Fruit fly (Drosophila melanogaster) whole organism, embryonic: ENCODE data around the gene CG14868.

ENCODE experiments used
- Abd-B ChIP-seq: fragments of 200-800 bp; sonication (Bioruptor generic); optimal IDR thresholded peaks from 2 replicates; lab custom pipeline; 2018; ENCODE audit warnings: missing biosample characterization, mild to moderate bottlenecking, missing genetic modification characterization, moderate library complexity
- CG10147 ChIP-seq: fragments of 200-800 bp; sonication (Bioruptor generic); optimal IDR thresholded peaks from 2 replicates; lab custom pipeline; 2019; ENCODE audit warnings: missing biosample characterization, mild to moderate bottlenecking, missing genetic modification characterization, moderate library complexity
- CG10321 ChIP-seq: fragments of 200-800 bp; sonication (Bioruptor generic); IDR thresholded peaks from 2 replicates; pipeline ENCODE4 v1.3.6; 2022; ENCODE audit warnings: missing biosample characterization, missing genetic modification characterization
- CG11696 ChIP-seq: fragments of 200-800 bp; sonication (Bioruptor generic); IDR thresholded peaks from 2 replicates; pipeline ENCODE4 v1.3.6; 2022; ENCODE audit warnings: missing biosample characterization, missing genetic modification characterization
- CG12071 ChIP-seq: fragments of 200-800 bp; sonication (Bioruptor generic); optimal IDR thresholded peaks from 3 replicates; lab custom pipeline; 2018; ENCODE audit warnings: missing biosample characterization, mild to moderate bottlenecking, missing genetic modification characterization
- CG12299 ChIP-seq: fragments of 200-800 bp; sonication (Bioruptor generic); optimal IDR thresholded peaks from 2 replicates; lab custom pipeline; 2018; ENCODE audit warnings: missing biosample characterization, mild to moderate bottlenecking, missing genetic modification characterization
- CG1603 ChIP-seq: fragments of 200-800 bp; sonication (Bioruptor generic); optimal IDR thresholded peaks from 2 replicates; lab custom pipeline; 2019; ENCODE audit warnings: missing biosample characterization, mild to moderate bottlenecking, missing genetic modification characterization, moderate library complexity
- CG17186 ChIP-seq: fragments of 200-800 bp; sonication (Bioruptor generic); optimal IDR thresholded peaks from 3 replicates; lab custom pipeline; 2017; ENCODE audit warnings: missing biosample characterization, missing genetic modification reagents, missing genetic modification characterization
- CG4617 ChIP-seq: fragments of 200-800 bp; sonication (Bioruptor generic); optimal IDR thresholded peaks from 3 replicates; lab custom pipeline; 2016; ENCODE audit warnings: missing biosample characterization, missing genetic modification characterization, borderline replicate concordance
- CG6272 ChIP-seq: fragments of 200-800 bp; sonication (Bioruptor generic); IDR thresholded peaks from 2 replicates; pipeline ENCODE4 v1.3.6; 2022; ENCODE audit warnings: missing biosample characterization, missing genetic modification characterization
- CG8359 ChIP-seq: fragments of 200-800 bp; sonication (Bioruptor generic); optimal IDR thresholded peaks from 2 replicates; lab custom pipeline; 2017; ENCODE audit warnings: missing biosample characterization, mild to moderate bottlenecking, missing genetic modification characterization, borderline replicate concordance
- CG9609 ChIP-seq: fragments of 200-800 bp; sonication (Bioruptor generic); optimal IDR thresholded peaks from 3 replicates; lab custom pipeline; 2016; ENCODE audit warnings: missing biosample characterization, missing genetic modification characterization
- CG9797 ChIP-seq: fragments of 200-800 bp; sonication (Bioruptor generic); optimal IDR thresholded peaks from 3 replicates; lab custom pipeline; 2018; ENCODE audit warnings: missing biosample characterization, mild to moderate bottlenecking, missing genetic modification characterization
- CG9817 ChIP-seq: fragments of 200-800 bp; sonication (Bioruptor generic); optimal IDR thresholded peaks from 2 replicates; lab custom pipeline; 2018; ENCODE audit warnings: missing biosample characterization, mild to moderate bottlenecking, missing genetic modification characterization, moderate library complexity
- CG9932 ChIP-seq: fragments of 200-800 bp; sonication (Bioruptor generic); IDR thresholded peaks from 2 replicates; pipeline ENCODE4 v1.3.6; 2022; ENCODE audit warnings: missing biosample characterization, missing genetic modification characterization
- CkIIα-i1 ChIP-seq: fragments of 200-800 bp; sonication (Bioruptor generic); IDR thresholded peaks from 2 replicates; pipeline ENCODE4 v1.3.6; 2022; ENCODE audit warnings: missing biosample characterization, missing genetic modification characterization
- Deaf1 ChIP-seq: fragments of 200-800 bp; optimal IDR thresholded peaks from 3 replicates; lab custom pipeline; 2019; ENCODE audit warnings: missing biosample characterization, mild to moderate bottlenecking, missing genetic modification characterization, moderate library complexity
- Dfd ChIP-seq, 2 experiments: fragments of >200 bp; optimal IDR thresholded peaks; 2 replicates each; lab custom pipeline; 2017; ENCODE audit warnings: missing biosample characterization in 2 of 2, missing genetic modification characterization in 2 of 2
- Dll ChIP-seq: fragments of 200-800 bp; sonication (Bioruptor generic); IDR thresholded peaks from 4 replicates; pipeline ENCODE4 v1.3.6; 2022; ENCODE audit warnings: missing biosample characterization, missing genetic modification characterization; ENCODE audit not compliant: partially characterized antibody
- Fer3 ChIP-seq: fragments of 200-800 bp; sonication (Bioruptor generic); optimal IDR thresholded peaks from 2 replicates; lab custom pipeline; 2018; ENCODE audit warnings: missing biosample characterization, mild to moderate bottlenecking, missing genetic modification characterization, moderate library complexity
- Gug ChIP-seq: fragments of 200-800 bp; sonication (Bioruptor generic); IDR thresholded peaks from 4 replicates; pipeline ENCODE4 v1.3.6; 2022; ENCODE audit warnings: missing biosample characterization, missing genetic modification characterization
- Hmr ChIP-seq: fragments of 200-800 bp; sonication (Bioruptor generic); optimal IDR thresholded peaks from 3 replicates; lab custom pipeline; 2017; ENCODE audit warnings: mild to moderate bottlenecking, missing biosample characterization, missing genetic modification reagents, missing genetic modification characterization
- MBD-R2 ChIP-seq: fragments of 200-800 bp; sonication (Bioruptor generic); IDR thresholded peaks from 2 replicates; pipeline ENCODE4 v1.3.6; 2022; ENCODE audit warnings: missing biosample characterization, missing genetic modification characterization
- MESR4 ChIP-seq: fragments of 200-800 bp; sonication (Bioruptor generic); optimal IDR thresholded peaks from 2 replicates; lab custom pipeline; 2018; ENCODE audit warnings: missing biosample characterization, mild to moderate bottlenecking, missing genetic modification characterization, moderate library complexity
- MTF-1 ChIP-seq: fragments of 200-800 bp; sonication (Bioruptor generic); optimal IDR thresholded peaks from 2 replicates; lab custom pipeline; 2018; ENCODE audit warnings: missing biosample characterization, mild to moderate bottlenecking, missing genetic modification characterization, borderline replicate concordance
- Med ChIP-seq: fragments of 200-800 bp; sonication (Bioruptor generic); peaks from one replicate; lab custom pipeline; 2016; ENCODE audit warnings: missing biosample characterization, missing genetic modification characterization, mild to moderate bottlenecking, inconsistent platforms, moderate library complexity
- Oli ChIP-seq: fragments of 200-800 bp; sonication (Bioruptor generic); optimal IDR thresholded peaks from 2 replicates; lab custom pipeline; 2018; ENCODE audit warnings: missing biosample characterization, mild to moderate bottlenecking, missing genetic modification characterization, moderate library complexity
- Pdp1 ChIP-seq, 2 experiments: fragments of 200-800 bp; sonication (Bioruptor generic); optimal IDR thresholded peaks; 3 replicates each; lab custom pipeline; 2016; ENCODE audit warnings: missing biosample characterization in 2 of 2, missing genetic modification characterization in 2 of 2, mild to moderate bottlenecking in 1 of 2, moderate library complexity in 1 of 2
- Sin3A ChIP-seq: fragments of >200 bp; optimal IDR thresholded peaks from 2 replicates; lab custom pipeline; 2018
- Sry-δ ChIP-seq: fragments of 200-800 bp; sonication (Bioruptor generic); optimal IDR thresholded peaks from 2 replicates; lab custom pipeline; 2016; ENCODE audit warnings: missing biosample characterization, missing genetic modification characterization
- abd-A ChIP-seq: fragments of 200-800 bp; sonication (Bioruptor generic); optimal IDR thresholded peaks from 3 replicates; lab custom pipeline; 2019; ENCODE audit warnings: missing biosample characterization, mild to moderate bottlenecking, missing genetic modification characterization, moderate library complexity
- ac ChIP-seq: fragments of 200-800 bp; sonication (Bioruptor generic); optimal IDR thresholded peaks from 3 replicates; lab custom pipeline; 2017; ENCODE audit warnings: missing biosample characterization, mild to moderate bottlenecking, missing genetic modification characterization
- bbx ChIP-seq: fragments of 200-800 bp; sonication (Bioruptor generic); IDR thresholded peaks from 2 replicates; pipeline ENCODE4 v1.3.6; 2022; ENCODE audit warnings: missing biosample characterization, missing genetic modification characterization; ENCODE audit not compliant: partially characterized antibody
- crol ChIP-seq: fragments of 200-800 bp; sonication (Bioruptor generic); IDR thresholded peaks from 2 replicates; pipeline ENCODE4 v1.3.6; 2022; ENCODE audit warnings: missing biosample characterization, missing genetic modification characterization
- gce ChIP-seq: fragments of 200-800 bp; sonication (Bioruptor generic); IDR thresholded peaks from 3 replicates; pipeline ENCODE4 v1.3.6; 2022; ENCODE audit warnings: missing biosample characterization, missing genetic modification characterization
- gfzf ChIP-seq: fragments of 200-800 bp; sonication (Bioruptor generic); optimal IDR thresholded peaks from 2 replicates; lab custom pipeline; 2016; ENCODE audit warnings: missing biosample characterization, mild to moderate bottlenecking, missing genetic modification characterization, moderate library complexity
- gsb ChIP-seq: fragments of 200-800 bp; sonication (Bioruptor generic); IDR thresholded peaks from 2 replicates; pipeline ENCODE4 v1.3.6; 2022; ENCODE audit warnings: missing biosample characterization, missing genetic modification characterization
- her ChIP-seq: fragments of 200-800 bp; sonication (Bioruptor generic); optimal IDR thresholded peaks from 2 replicates; lab custom pipeline; 2016; ENCODE audit warnings: missing biosample characterization, missing genetic modification characterization
- kay ChIP-seq: fragments of 200-800 bp; sonication (Bioruptor generic); optimal IDR thresholded peaks from 2 replicates; lab custom pipeline; 2016; ENCODE audit warnings: missing biosample characterization, missing genetic modification characterization
- phol ChIP-seq: fragments of 200-800 bp; sonication (Bioruptor generic); optimal IDR thresholded peaks from 3 replicates; lab custom pipeline; 2018; ENCODE audit warnings: missing biosample characterization, mild to moderate bottlenecking, missing genetic modification characterization, moderate library complexity
- pzg ChIP-seq: fragments of 200-800 bp; sonication (Bioruptor generic); optimal IDR thresholded peaks from 3 replicates; lab custom pipeline; 2018; ENCODE audit warnings: missing biosample characterization, mild to moderate bottlenecking, missing genetic modification characterization, moderate library complexity
- seq ChIP-seq: fragments of 200-800 bp; sonication (Bioruptor generic); IDR thresholded peaks from 2 replicates; pipeline ENCODE4 v1.3.6; 2022; ENCODE audit warnings: missing biosample characterization, missing genetic modification characterization
- sisA ChIP-seq: fragments of 200-800 bp; sonication (Bioruptor generic); IDR thresholded peaks from 2 replicates; pipeline ENCODE4 v1.3.6; 2022; ENCODE audit warnings: missing biosample characterization, missing genetic modification characterization
- tgo ChIP-seq: fragments of 200-800 bp; sonication (Bioruptor generic); IDR thresholded peaks from 3 replicates; pipeline ENCODE4 v1.3.6; 2022; ENCODE audit warnings: missing biosample characterization, missing genetic modification characterization
- wdn ChIP-seq: fragments of 200-800 bp; sonication (Bioruptor generic); IDR thresholded peaks from 2 replicates; pipeline ENCODE4 v1.3.6; 2022; ENCODE audit warnings: missing biosample characterization, missing genetic modification characterization

Gene CG14868

DNA sequence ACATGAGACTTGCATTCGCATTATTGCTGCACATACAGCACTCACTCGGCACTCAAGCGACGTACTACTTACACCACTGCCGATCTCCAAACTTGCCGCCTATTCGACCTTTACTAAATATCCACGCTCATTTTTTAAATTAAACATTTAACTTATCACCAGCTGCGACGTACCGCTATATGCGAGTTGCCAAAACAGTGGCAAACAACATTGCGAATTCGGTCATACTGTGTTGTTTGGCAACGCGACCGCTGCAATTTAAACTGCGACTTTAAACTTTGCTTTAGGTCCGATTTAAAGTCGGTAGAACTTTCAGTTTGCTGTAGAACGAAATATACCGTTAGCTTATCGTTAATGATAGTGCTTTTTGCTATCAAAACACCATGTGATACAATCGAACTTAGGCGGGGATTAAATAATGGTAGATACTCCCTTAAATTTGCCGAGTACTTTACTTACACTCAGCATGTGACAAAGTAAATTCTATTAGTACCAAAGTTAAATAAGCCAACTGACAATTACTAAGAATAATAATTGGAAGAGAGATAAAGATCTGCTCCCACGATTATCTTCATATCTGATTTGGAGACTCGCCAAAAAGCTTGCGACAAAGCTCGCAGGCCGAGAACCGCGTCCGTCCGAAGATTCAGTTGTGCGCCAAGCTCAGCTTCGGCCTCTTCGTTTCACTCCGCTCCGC lies 41.5 kb downstream of the CG14868 start, which contains the start of the genes CG6236 and ea (continued):
- TF ChIP-seq CG9817 (tag; lab: Kevin White, UChicago) (no peak), Abd-B (GFP tag; lab: Kevin White, UChicago) (no peak), Sry-δ (GFP tag; lab: Kevin White, UChicago) (peak; percentile 30), tgo (GFP tag; lab: Robert Waterston, UW) (no peak), phol (tag; lab: Kevin White, UChicago) (no peak), MBD-R2 (GFP tag; lab: Robert Waterston, UW) (0 out of 2 replicates have a peak, but pooled peaks have one; percentile 59), Pdp1 (GFP tag; optimal IDR thresholded peaks at IDR 0.05; lab: Kevin White, UChicago) (no peak), CG17186 (peak; percentile 36), CG10321 (GFP tag; lab: Robert Waterston, UW) (no peak), CG6272 (GFP tag; lab: Robert Waterston, UW) (no peak), Deaf1 (tag; lab: Kevin White, UChicago) (peak; percentile 77), CG1603 (tag; lab: Kevin White, UChicago) (peak; percentile 4)

DNA sequence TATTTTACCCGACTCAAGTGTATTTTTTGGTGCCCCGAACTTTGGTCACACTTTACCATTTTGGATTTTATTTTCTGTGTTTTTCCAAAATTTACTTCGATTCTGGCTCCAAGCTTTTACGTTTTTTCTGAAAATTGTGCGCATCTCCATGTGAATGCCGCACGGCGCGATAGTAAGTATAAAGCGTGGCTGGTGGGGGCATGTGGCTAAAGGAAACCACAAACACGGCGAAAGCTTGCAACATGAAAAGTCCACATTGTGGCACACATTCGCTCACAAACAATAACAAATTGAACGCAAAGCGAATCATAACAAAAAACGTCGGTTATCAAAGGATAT lies 49.0 kb downstream of the CG14868 start, which contains the start of gene ear:
Gene ear (plus strand): TSS at position 10 of the 339 bp plus-strand sequence.
- TF ChIP-seq Hmr, result no peak
- TF ChIP-seq gfzf (GFP tag; lab: Kevin White, UChicago), result peak; percentile 81
- TF ChIP-seq CG4617, result peak; percentile 82
- peak; percentile 48 for TF ChIP-seq MBD-R2 (GFP tag; lab: Robert Waterston, UW)
- no peak for TF ChIP-seq ac (GFP tag; lab: Kevin White, UChicago)
- peak; percentile 40 for TF ChIP-seq CG9797 (GFP tag; lab: Kevin White, UChicago)
- 0 out of 2 replicates have a peak, but pooled peaks have one; percentile 7 for TF ChIP-seq bbx (GFP tag; lab: Robert Waterston, UW)
- TF ChIP-seq gsb, result no peak
- peak; percentile 0 for TF ChIP-seq Sin3A
- peak; percentile 50 for TF ChIP-seq pzg (GFP tag; lab: Kevin White, UChicago)
- TF ChIP-seq Dll, result 0 out of 4 replicates have a peak, but pooled peaks have one; percentile 25
- TF ChIP-seq Med (GFP tag; lab: Kevin White, UChicago), result peak; percentile 11
- TF ChIP-seq CG17186, result peak; percentile 55
- peak; percentile 87 for TF ChIP-seq MESR4
- TF ChIP-seq, all 482 proteins: peak for 11

DNA sequence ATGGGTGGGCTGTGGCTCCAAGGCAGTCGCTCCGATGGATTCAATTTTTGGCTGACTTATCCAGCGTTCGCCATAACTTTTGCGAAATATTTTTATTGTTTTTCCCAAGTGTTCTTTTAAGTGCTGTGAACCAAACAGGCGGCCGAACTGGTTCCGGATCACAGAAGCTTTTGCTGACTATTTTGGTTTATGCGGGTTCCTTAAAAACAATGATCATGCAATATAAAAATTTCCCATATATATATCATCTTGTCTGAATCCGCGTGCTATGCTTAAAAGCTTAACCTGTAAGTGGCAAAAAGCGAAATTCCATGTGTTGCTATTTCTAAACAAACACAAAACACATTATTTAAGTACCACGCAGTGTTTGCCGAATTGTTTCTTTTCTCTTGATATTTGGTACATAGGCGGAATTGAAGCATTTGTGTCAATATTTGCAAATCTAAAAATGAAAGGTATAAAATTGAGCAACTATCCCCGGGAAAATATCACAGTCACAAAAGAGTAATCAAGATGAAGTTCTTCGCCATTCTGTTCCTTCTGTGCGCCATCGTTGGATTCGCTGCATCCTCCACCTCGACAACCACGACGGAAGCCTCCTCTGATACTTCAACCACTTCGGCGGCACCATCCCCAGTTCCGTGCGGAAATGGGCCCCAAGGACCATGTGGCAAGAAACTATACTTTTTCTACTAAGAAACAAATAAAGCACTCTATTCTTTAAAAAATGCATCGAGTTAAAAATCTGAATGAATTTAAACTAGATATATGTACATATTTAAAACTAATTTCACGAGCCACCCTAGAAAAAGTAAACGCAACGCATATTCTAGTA lies 49.6 kb downstream of the CG14868 start, which contains the start of the genes CG6276 and CG44040:
Gene CG6276 (minus strand): TSS at position 158 of the 835 bp plus-strand sequence.
Gene CG44040 (plus strand): TSS at position 467 of the 835 bp plus-strand sequence.
- no peak for TF ChIP-seq crol
- TF ChIP-seq CkIIα-i1 (GFP tag; lab: Robert Waterston, UW), result no peak
- TF ChIP-seq CG11696, result peak; percentile 11; the same call in 1 of the 2 replicates
- TF ChIP-seq CG9932 (GFP tag; lab: Robert Waterston, UW), result peak; percentile 57
- TF ChIP-seq Gug (GFP tag; lab: Robert Waterston, UW), result peak; percentile 19; the same call in 1 of the 4 replicates
- peak; percentile 32 for TF ChIP-seq CG10147 (GFP tag; lab: Kevin White, UChicago)
- no peak for TF ChIP-seq abd-A
- peak; percentile 61 for TF ChIP-seq Fer3 (tag; lab: Kevin White, UChicago)
- TF ChIP-seq CG12299 (tag; lab: Kevin White, UChicago), result peak; percentile 56
- no peak for TF ChIP-seq MTF-1
- TF ChIP-seq seq, result no peak
- no peak for TF ChIP-seq gce (GFP tag; lab: Robert Waterston, UW)
- TF ChIP-seq Oli (tag; lab: Kevin White, UChicago), result peak; percentile 33
- no peak for TF ChIP-seq sisA (GFP tag; lab: Robert Waterston, UW)
- TF ChIP-seq wdn, result no peak
- TF ChIP-seq her (GFP tag; lab: Kevin White, UChicago), result peak; percentile 4
- peak; percentile 21 for TF ChIP-seq CG12071
- no peak for TF ChIP-seq CG8359 (GFP tag; lab: Kevin White, UChicago)
- TF ChIP-seq kay (GFP tag; lab: Kevin White, UChicago), result no peak
- TF ChIP-seq CG9609, result peak; percentile 32
- no peak for TF ChIP-seq Dfd (GFP tag; optimal IDR thresholded peaks at IDR 0.05; lab: Kevin White, UChicago)
